Fruit fly (Drosophila melanogaster) S2 (cell line): Measurements from ENCODE around the gene CG6683.

Source experiments
- CG8478 ChIP-seq: fragments of >200 bp; optimal IDR thresholded peaks from 2 replicates; lab custom pipeline; 2018
- CTCF ChIP-seq, 2 experiments: fragments of >200 bp; optimal IDR thresholded peaks; 2 replicates each; lab custom pipeline; 2018

DNA sequence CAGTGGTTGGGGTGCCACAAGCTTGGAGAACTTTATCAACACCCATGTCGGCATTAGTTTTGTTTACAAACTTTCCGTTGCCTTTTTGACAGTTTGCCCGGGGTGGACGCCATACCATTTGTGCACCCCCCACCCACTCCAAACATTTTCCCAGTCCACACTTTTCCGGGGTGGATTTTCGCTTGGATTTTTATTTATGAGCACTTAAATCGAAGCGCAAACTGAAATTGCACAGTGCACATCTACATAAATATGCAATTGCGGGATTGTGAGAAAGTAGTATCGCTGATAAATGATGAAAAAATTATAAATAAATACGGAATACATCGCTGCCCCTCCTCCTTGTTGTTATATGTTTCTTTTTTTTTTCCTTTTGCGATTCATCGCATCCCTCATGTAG lies 25.8 kb upstream of the CG6683 start:
- TF ChIP-seq CG8478 (no peak), CTCF (optimal IDR thresholded peaks at IDR 0.05; lab: Kevin White, UChicago) (no peak)
